Worm (Caenorhabditis elegans) whole organism, late embryonic: ENCODE results near the gene srg-38.
"Not testable (repeated sequence)": the region's sequence is repeated elsewhere in the genome, so short reads cannot be mapped to it uniquely, and the experiment has no call there.

ENCODE experiments used
- ceh-31 ChIP-seq: sonication (generic microtip); optimal IDR thresholded peaks from 2 replicates; lab custom pipeline; 2016; ENCODE audit warnings: missing genetic modification characterization, missing compliant biosample characterization
- hlh-30 ChIP-seq: sonication (generic microtip); optimal IDR thresholded peaks from 2 replicates; lab custom pipeline; 2017; ENCODE audit warnings: antibody characterized with exemption, missing genetic modification characterization, missing compliant biosample characterization; ENCODE audit not compliant: insufficient read depth
- nhr-232 ChIP-seq: sonication (generic microtip); optimal IDR thresholded peaks from 2 replicates; lab custom pipeline; 2016; ENCODE audit warnings: missing genetic modification characterization, missing compliant biosample characterization
- pat-9 ChIP-seq: fragments of 200-800 bp; sonication (Bioruptor generic); optimal IDR thresholded peaks from 2 replicates; lab custom pipeline; 2018; ENCODE audit warnings: mild to moderate bottlenecking, missing genetic modification characterization, moderate library complexity, missing compliant biosample characterization
- pha-4 ChIP-seq: fragments of 150-350 bp; optimal IDR thresholded peaks from 2 replicates; lab custom pipeline; 2018; ENCODE audit warnings: missing biosample characterization, missing genetic modification reagents, missing genetic modification characterization
- pros-1 ChIP-seq: fragments of 150-350 bp; optimal IDR thresholded peaks from 2 replicates; lab custom pipeline; 2014; ENCODE audit warnings: missing biosample characterization, missing genetic modification reagents, missing genetic modification characterization
- unc-86 ChIP-seq: sonication (generic microtip); optimal IDR thresholded peaks from 2 replicates; lab custom pipeline; 2016; ENCODE audit warnings: missing genetic modification characterization, missing compliant biosample characterization
- zip-5 ChIP-seq: sonication (generic microtip); optimal IDR thresholded peaks from 2 replicates; lab custom pipeline; 2016; ENCODE audit warnings: missing genetic modification characterization, missing compliant biosample characterization

DNA sequence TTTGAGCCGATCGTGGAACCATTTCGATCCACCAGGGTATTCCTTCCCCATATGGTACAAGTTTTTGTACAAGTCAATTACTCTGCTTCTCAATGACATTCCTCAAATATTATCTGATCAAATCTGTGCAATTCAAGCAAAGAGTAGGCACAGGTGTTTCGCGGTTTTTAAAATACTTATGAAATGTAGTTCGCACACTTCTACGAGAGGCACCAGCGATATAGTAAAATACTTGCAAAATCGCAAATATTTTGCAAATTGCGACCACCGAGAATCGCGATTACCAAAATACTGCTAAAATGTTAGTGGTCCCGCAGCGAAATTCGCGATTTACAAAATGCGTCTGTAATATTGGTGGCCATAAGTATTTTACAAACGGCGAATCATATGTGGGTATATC is 45.8 kb downstream of the srg-38 start, which contains the start of gene Y42A5A.5:
- not testable (repeated sequence) for TF ChIP-seq zip-5 (tag; lab: Kevin White, UChicago); ceh-31 (tag; lab: Kevin White, UChicago); unc-86 (tag; lab: Kevin White, UChicago); pros-1; pat-9 (tag; lab: Kevin White, UChicago); hlh-30 (tag; lab: Kevin White, UChicago); pha-4 (tag; lab: Kevin White, UChicago); nhr-232 (tag; lab: Kevin White, UChicago)
